Fruit fly (Drosophila melanogaster) whole organism, adult: ENCODE data around the gene CG14013.

Source experiments
- CG11617 ChIP-seq: fragments of 200-800 bp; sonication (Bioruptor generic); optimal IDR thresholded peaks from 2 replicates; lab custom pipeline; 2017; ENCODE audit warnings: mild to moderate bottlenecking, missing biosample characterization, missing genetic modification reagents, missing genetic modification characterization
- CG12768 ChIP-seq: fragments of 200-800 bp; sonication (Bioruptor generic); optimal IDR thresholded peaks from 2 replicates; lab custom pipeline; 2017; ENCODE audit warnings: missing biosample characterization, missing genetic modification characterization, mild to moderate bottlenecking, moderate library complexity, missing genetic modification reagents
- CG14711 ChIP-seq: fragments of 200-800 bp; sonication (Bioruptor generic); optimal IDR thresholded peaks from 2 replicates; lab custom pipeline; 2018; ENCODE audit warnings: missing biosample characterization, mild to moderate bottlenecking, missing genetic modification characterization, moderate library complexity
- CG1620 ChIP-seq: fragments of 200-800 bp; sonication (Bioruptor generic); optimal IDR thresholded peaks from 2 replicates; lab custom pipeline; 2016; ENCODE audit warnings: missing biosample characterization, missing genetic modification characterization
- CG33017 ChIP-seq: fragments of 200-800 bp; sonication (Bioruptor generic); optimal IDR thresholded peaks from 2 replicates; lab custom pipeline; 2018; ENCODE audit warnings: missing biosample characterization, mild to moderate bottlenecking, missing genetic modification characterization, moderate library complexity
- CG5204 ChIP-seq: fragments of 200-800 bp; sonication (Bioruptor generic); optimal IDR thresholded peaks from 2 replicates; lab custom pipeline; 2016; ENCODE audit warnings: missing biosample characterization, missing genetic modification characterization
- CG7101 ChIP-seq: fragments of 200-800 bp; sonication (Bioruptor generic); optimal IDR thresholded peaks from 2 replicates; lab custom pipeline; 2018; ENCODE audit warnings: missing biosample characterization, mild to moderate bottlenecking, missing genetic modification characterization, moderate library complexity
- Clk ChIP-seq: fragments of 200-800 bp; sonication (Bioruptor generic); optimal IDR thresholded peaks from 2 replicates; lab custom pipeline; 2017; ENCODE audit warnings: missing biosample characterization, missing genetic modification characterization
- Hr96 ChIP-seq: fragments of 200-800 bp; sonication (Bioruptor generic); optimal IDR thresholded peaks from 2 replicates; lab custom pipeline; 2016; ENCODE audit warnings: missing biosample characterization, missing genetic modification characterization
- Mnt ChIP-seq: fragments of 200-800 bp; sonication (Bioruptor generic); optimal IDR thresholded peaks from 2 replicates; lab custom pipeline; 2016; ENCODE audit warnings: missing biosample characterization, mild to moderate bottlenecking, missing genetic modification characterization
- bab1 ChIP-seq: fragments of 200-800 bp; sonication (Bioruptor generic); optimal IDR thresholded peaks from 3 replicates; lab custom pipeline; 2019; ENCODE audit warnings: missing biosample characterization, mild to moderate bottlenecking, missing genetic modification characterization, moderate library complexity
- cic ChIP-seq: fragments of 200-800 bp; sonication (Bioruptor generic); optimal IDR thresholded peaks from 2 replicates; lab custom pipeline; 2017; ENCODE audit warnings: missing biosample characterization, mild to moderate bottlenecking, missing genetic modification characterization, moderate library complexity
- tj ChIP-seq: fragments of 200-800 bp; sonication (Bioruptor generic); optimal IDR thresholded peaks from 3 replicates; lab custom pipeline; 2017; ENCODE audit warnings: missing biosample characterization, mild to moderate bottlenecking, missing genetic modification characterization, moderate library complexity

dm6 chr2L:5542944-5543515 lies 10.6 kb downstream of the CG14013 start:
- TF ChIP-seq Hr96 (GFP tag; lab: Kevin White, UChicago) (no peak), CG7101 (tag; lab: Kevin White, UChicago) (no peak), CG12768 (GFP tag; lab: Kevin White, UChicago) (no peak), Clk (GFP tag; lab: Kevin White, UChicago) (no peak), CG1620 (no peak), CG14711 (tag; lab: Kevin White, UChicago) (no peak), bab1 (no peak), Mnt (GFP tag; lab: Kevin White, UChicago) (no peak), CG5204 (no peak), tj (GFP tag; lab: Kevin White, UChicago) (no peak), CG33017 (tag; lab: Kevin White, UChicago) (no peak), CG11617 (no peak), cic (GFP tag; lab: Kevin White, UChicago) (no peak)
